Worm (Caenorhabditis elegans) whole organism, L4 larva: Measurements from ENCODE around the gene ctsa-4.1.

Source experiments
- D1046.2 ChIP-seq: fragments of 200-800 bp; sonication (Bioruptor generic); IDR thresholded peaks from 2 replicates; pipeline ENCODE4 v1.3.6; 2022; ENCODE audit warnings: missing genetic modification characterization, missing compliant biosample characterization
- F37D6.2 ChIP-seq: sonication (generic microtip); optimal IDR thresholded peaks from 2 replicates; lab custom pipeline; 2016; ENCODE audit warnings: mild to moderate bottlenecking, missing genetic modification characterization, missing compliant biosample characterization
- F44E2.7 ChIP-seq: fragments of 200-800 bp; sonication (Bioruptor generic); IDR thresholded peaks from 2 replicates; pipeline ENCODE4 v2.1.2; 2022; ENCODE audit warnings: missing genetic modification characterization, missing compliant biosample characterization
- R02D3.7 ChIP-seq: fragments of 150-350 bp; sonication (generic microtip); optimal IDR thresholded peaks from 3 replicates; lab custom pipeline; 2014; ENCODE audit warnings: missing biosample characterization, missing genetic modification characterization
- T20F7.1 ChIP-seq: fragments of 200-800 bp; sonication (Bioruptor generic); optimal IDR thresholded peaks from 2 replicates; lab custom pipeline; 2018; ENCODE audit warnings: mild to moderate bottlenecking, missing genetic modification characterization, missing compliant biosample characterization
- T26A8.4 ChIP-seq: fragments of 200-800 bp; sonication (Bioruptor generic); IDR thresholded peaks from 2 replicates; pipeline ENCODE4 v1.3.6; 2022; ENCODE audit warnings: missing genetic modification characterization, missing compliant biosample characterization
- Y75B8A.6 ChIP-seq: fragments of 200-800 bp; sonication (Bioruptor generic); IDR thresholded peaks from 2 replicates; pipeline ENCODE4 v1.3.6; 2022; ENCODE audit warnings: missing genetic modification reagents, missing genetic modification characterization, missing compliant biosample characterization
- attf-4 ChIP-seq: sonication (generic microtip); optimal IDR thresholded peaks from 3 replicates; lab custom pipeline; 2017; ENCODE audit warnings: missing biosample characterization, missing genetic modification characterization
- ceh-28 ChIP-seq: fragments of 150-350 bp; optimal IDR thresholded peaks from 2 replicates; lab custom pipeline; 2014; ENCODE audit warnings: missing biosample characterization, missing genetic modification reagents, missing genetic modification characterization
- ceh-62 ChIP-seq: sonication (generic microtip); optimal IDR thresholded peaks from 2 replicates; lab custom pipeline; 2017; ENCODE audit warnings: missing biosample characterization, missing genetic modification characterization
- ces-1 ChIP-seq: fragments of 150-350 bp; sonication (generic microtip); optimal IDR thresholded peaks from 4 replicates; lab custom pipeline; 2014; ENCODE audit warnings: missing biosample characterization, missing genetic modification reagents, missing genetic modification characterization
- cey-2 ChIP-seq: sonication (generic microtip); optimal IDR thresholded peaks from 3 replicates; lab custom pipeline; 2017; ENCODE audit warnings: missing genetic modification characterization, mild to moderate bottlenecking, missing compliant biosample characterization, antibody characterized with exemption, borderline replicate concordance; ENCODE audit not compliant: insufficient read depth
- daf-16 ChIP-seq, 3 experiments: sonication (generic microtip); optimal IDR thresholded peaks; 2 replicates each; lab custom pipeline; 2016 to 2017; ENCODE audit warnings: missing genetic modification characterization in 3 of 3, missing genetic modification reagents in 3 of 3, mild to moderate bottlenecking in 2 of 3, missing compliant biosample characterization in 2 of 3, missing biosample characterization in 1 of 3, moderate library complexity in 1 of 3
- dmd-6 ChIP-seq: fragments of 200-800 bp; sonication (Bioruptor generic); IDR thresholded peaks from 2 replicates; pipeline ENCODE4 v1.3.6; 2022; ENCODE audit warnings: missing genetic modification reagents, missing genetic modification characterization, missing compliant biosample characterization
- dmd-8 ChIP-seq: fragments of 200-800 bp; sonication (Bioruptor generic); IDR thresholded peaks from 2 replicates; pipeline ENCODE4 v1.3.6; 2022; ENCODE audit warnings: missing genetic modification characterization, missing compliant biosample characterization
- dve-1 ChIP-seq: sonication (generic microtip); optimal IDR thresholded peaks from 2 replicates; lab custom pipeline; 2017; ENCODE audit warnings: antibody characterized with exemption, mild to moderate bottlenecking, missing genetic modification characterization, missing compliant biosample characterization; ENCODE audit not compliant: insufficient read depth
- egl-27 ChIP-seq: sonication (generic microtip); optimal IDR thresholded peaks from 3 replicates; lab custom pipeline; 2017; ENCODE audit warnings: missing biosample characterization, missing genetic modification reagents, missing genetic modification characterization
- fos-1 ChIP-seq: fragments of 150-350 bp; optimal IDR thresholded peaks from 2 replicates; lab custom pipeline; 2014; ENCODE audit warnings: missing biosample characterization, missing genetic modification characterization
- hlh-11 ChIP-seq: fragments of 200-800 bp; sonication (Bioruptor generic); optimal IDR thresholded peaks from 2 replicates; lab custom pipeline; 2018; ENCODE audit warnings: mild to moderate bottlenecking, missing genetic modification characterization, missing compliant biosample characterization
- hlh-30 ChIP-seq: sonication (generic microtip); optimal IDR thresholded peaks from 2 replicates; lab custom pipeline; 2017; ENCODE audit warnings: antibody characterized with exemption, mild to moderate bottlenecking, missing genetic modification characterization, missing compliant biosample characterization; ENCODE audit not compliant: insufficient read depth
- lin-15B ChIP-seq: fragments of 150-350 bp; sonication (generic microtip); optimal IDR thresholded peaks from 3 replicates; lab custom pipeline; 2014; ENCODE audit warnings: missing biosample characterization, missing genetic modification characterization
- lin-38 ChIP-seq: fragments of 200-800 bp; sonication (Bioruptor generic); IDR thresholded peaks from 2 replicates; pipeline ENCODE4 v1.3.6; 2022; ENCODE audit warnings: missing genetic modification reagents, missing genetic modification characterization, missing compliant biosample characterization
- lir-3 ChIP-seq: sonication (generic microtip); optimal IDR thresholded peaks from 2 replicates; lab custom pipeline; 2016; ENCODE audit warnings: mild to moderate bottlenecking, missing genetic modification characterization, missing compliant biosample characterization
- mxl-2 ChIP-seq: fragments of 200-800 bp; sonication (Bioruptor generic); conservative IDR thresholded peaks from 2 replicates; pipeline ENCODE4 v1.3.6; 2022; ENCODE audit warnings: missing genetic modification reagents, missing genetic modification characterization, missing compliant biosample characterization
- nhr-10 ChIP-seq: fragments of 150-350 bp; optimal IDR thresholded peaks from 2 replicates; lab custom pipeline; 2014; ENCODE audit warnings: missing biosample characterization, missing genetic modification characterization
- nhr-28 ChIP-seq: fragments of 150-350 bp; optimal IDR thresholded peaks from 2 replicates; lab custom pipeline; 2014; ENCODE audit warnings: missing biosample characterization, missing genetic modification characterization
- nhr-48 ChIP-seq: sonication (generic microtip); optimal IDR thresholded peaks from 2 replicates; lab custom pipeline; 2016; ENCODE audit warnings: mild to moderate bottlenecking, missing genetic modification characterization, missing compliant biosample characterization
- nhr-77 ChIP-seq: fragments of 150-350 bp; optimal IDR thresholded peaks from 2 replicates; lab custom pipeline; 2014; ENCODE audit warnings: missing biosample characterization, missing genetic modification characterization
- pha-4 ChIP-seq, 2 experiments: fragments of 150-350 bp in 1 of 2; fragments of 200-800 bp in 1 of 2; sonication (Bioruptor generic) in 1 of 2; IDR thresholded peaks in 1 of 2; optimal IDR thresholded peaks in 1 of 2; 2 replicates each; pipeline versions ENCODE4 v1.3.6 to Lab custom; 2014 to 2022; ENCODE audit warnings: missing genetic modification characterization in 2 of 2, missing genetic modification reagents in 2 of 2, missing biosample characterization in 1 of 2, missing compliant biosample characterization in 1 of 2
- php-3 ChIP-seq: fragments of 200-800 bp; sonication (Bioruptor generic); IDR thresholded peaks from 2 replicates; pipeline ENCODE4 v1.3.6; 2022; ENCODE audit warnings: missing genetic modification reagents, missing genetic modification characterization, missing compliant biosample characterization
- saeg-2 ChIP-seq: fragments of 200-800 bp; sonication (Bioruptor generic); IDR thresholded peaks from 2 replicates; pipeline ENCODE4 v1.3.6; 2022; ENCODE audit warnings: missing genetic modification reagents, missing genetic modification characterization, missing compliant biosample characterization
- sdz-12 ChIP-seq: fragments of 200-800 bp; sonication (Bioruptor generic); optimal IDR thresholded peaks from 2 replicates; lab custom pipeline; 2018; ENCODE audit warnings: mild to moderate bottlenecking, missing genetic modification characterization, missing compliant biosample characterization
- set-16 ChIP-seq: fragments of 200-800 bp; sonication (Bioruptor generic); IDR thresholded peaks from 2 replicates; pipeline ENCODE4 v1.3.6; 2022; ENCODE audit warnings: missing genetic modification reagents, missing genetic modification characterization, missing compliant biosample characterization
- snpc-4 ChIP-seq: fragments of 150-350 bp; optimal IDR thresholded peaks from 2 replicates; lab custom pipeline; 2014; ENCODE audit warnings: missing biosample characterization, missing genetic modification characterization
- spr-1 ChIP-seq: sonication (generic microtip); optimal IDR thresholded peaks from 2 replicates; lab custom pipeline; 2016; ENCODE audit warnings: mild to moderate bottlenecking, missing genetic modification characterization, missing compliant biosample characterization
- spr-3 ChIP-seq: fragments of 200-800 bp; sonication (Bioruptor generic); optimal IDR thresholded peaks from 2 replicates; lab custom pipeline; 2018; ENCODE audit warnings: mild to moderate bottlenecking, missing genetic modification characterization, missing compliant biosample characterization
- tag-97 ChIP-seq: fragments of 200-800 bp; sonication (Bioruptor generic); IDR thresholded peaks from 2 replicates; pipeline ENCODE4 v1.3.6; 2022; ENCODE audit warnings: missing genetic modification characterization, missing compliant biosample characterization
- unc-62 ChIP-seq, 3 experiments: fragments of 150-350 bp in 1 of 3; sonication (generic microtip); optimal IDR thresholded peaks in 2 of 3; peaks in 1 of 3; 1 replicate in 1 of 3; 2 replicates in 2 of 3; lab custom pipeline; 2014 to 2017; ENCODE audit warnings: missing biosample characterization in 3 of 3, missing genetic modification characterization in 3 of 3, missing genetic modification reagents in 3 of 3, missing genotype in 1 of 3
- vab-7 ChIP-seq: fragments of 200-800 bp; sonication (Bioruptor generic); IDR thresholded peaks from 2 replicates; pipeline ENCODE4 v1.3.6; 2022; ENCODE audit warnings: missing genetic modification reagents, missing genetic modification characterization, missing compliant biosample characterization
- zfp-2 ChIP-seq: sonication (generic microtip); optimal IDR thresholded peaks from 2 replicates; lab custom pipeline; 2016; ENCODE audit warnings: mild to moderate bottlenecking, missing genetic modification characterization, missing compliant biosample characterization
- zip-2 ChIP-seq: fragments of 150-350 bp; optimal IDR thresholded peaks from 2 replicates; lab custom pipeline; 2014; ENCODE audit warnings: missing biosample characterization, missing genetic modification characterization
- ztf-11 ChIP-seq: fragments of 150-350 bp; optimal IDR thresholded peaks from 2 replicates; lab custom pipeline; 2014; ENCODE audit warnings: missing biosample characterization, missing genetic modification characterization

ctsa-4.1 gene

ce11 chrII:6370110-6370509, 3.3 kb downstream of the ctsa-4.1 start (continued):
- TF ChIP-seq mxl-2 (GFP tag; lab: Robert Waterston, UW) (no peak), hlh-11 (tag; lab: Kevin White, UChicago) (peak; percentile 89), Y75B8A.6 (no peak), R02D3.7 (tag; lab: Kevin White, UChicago) (no peak), lin-15B (tag; lab: Kevin White, UChicago) (peak; percentile 27), nhr-77 (peak; percentile 74), ceh-62 (tag; lab: Kevin White, UChicago) (no peak), egl-27 (tag; lab: Kevin White, UChicago) (no peak), cey-2 (tag; lab: Kevin White, UChicago) (no peak), tag-97 (GFP tag; lab: Robert Waterston, UW) (no peak), fos-1 (tag; lab: Kevin White, UChicago) (no peak), php-3 (GFP tag; lab: Robert Waterston, UW) (no peak), spr-3 (GFP tag; lab: Kevin White, UChicago) (peak; percentile 24), lir-3 (tag; lab: Kevin White, UChicago) (no peak)

DNA sequence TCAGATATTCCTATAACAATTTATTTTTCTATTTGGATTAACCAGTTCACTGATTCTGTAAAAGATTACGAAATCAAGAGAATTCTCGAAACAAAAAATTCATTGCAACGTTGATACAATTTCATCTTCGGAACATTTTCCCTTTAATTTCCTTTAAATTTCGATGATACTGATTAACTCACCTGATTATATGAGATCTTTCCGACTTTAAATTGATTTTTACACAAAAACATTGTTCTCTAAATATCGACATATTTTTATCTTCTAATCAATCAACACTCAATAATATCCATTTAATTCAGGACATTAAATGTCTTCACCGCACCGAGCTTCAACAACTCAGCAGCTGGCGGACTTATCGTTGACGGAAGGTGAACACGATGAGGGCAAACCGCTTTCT, 4.2 kb downstream of the ctsa-4.1 start, which contains the start of gene lin-23:
lin-23 (plus strand) TSS at position 301 of the 400 bp plus-strand sequence.
- TF ChIP-seq T26A8.4 (no peak), unc-62 (GFP tag; optimal IDR thresholded peaks at IDR 0.05 in 1 of 2; lab: Kevin White, UChicago) (peak in 1 of 2 experiments; percentile 70), unc-62 (tag; optimal IDR thresholded peaks at IDR 0.05; lab: Kevin White, UChicago) (no peak)

- TF ChIP-seq nhr-10, result no peak
- no peak for TF ChIP-seq snpc-4
- peak; percentile 56 for TF ChIP-seq set-16 (GFP tag; lab: Robert Waterston, UW)
- TF ChIP-seq pha-4 (GFP tag; IDR thresholded peaks at IDR 0.05; lab: Robert Waterston, UW), result 0 out of 2 replicates have a peak, but pooled peaks have one; percentile 8
- no peak for TF ChIP-seq pha-4 (tag; optimal IDR thresholded peaks at IDR 0.05; lab: Kevin White, UChicago)
- TF ChIP-seq ces-1 (GFP tag; lab: Kevin White, UChicago), result no peak
- no peak for TF ChIP-seq F44E2.7
- no peak for TF ChIP-seq ceh-28 (tag; lab: Kevin White, UChicago)
- TF ChIP-seq spr-1 (tag; lab: Kevin White, UChicago), result no peak
- TF ChIP-seq D1046.2 (GFP tag; lab: Robert Waterston, UW), result no peak
- TF ChIP-seq F37D6.2 (tag; lab: Kevin White, UChicago), result no peak
- no peak for TF ChIP-seq vab-7
- TF ChIP-seq attf-4 (tag; lab: Kevin White, UChicago), result no peak
- TF ChIP-seq zfp-2 (tag; lab: Kevin White, UChicago), result no peak
- TF ChIP-seq cey-2 (tag; lab: Kevin White, UChicago), result no peak
- TF ChIP-seq, all 104 proteins: peak for 2
These were observed 6.6 kb downstream of the ctsa-4.1 start for ce11 chrII:6373361-6373760.

DNA sequence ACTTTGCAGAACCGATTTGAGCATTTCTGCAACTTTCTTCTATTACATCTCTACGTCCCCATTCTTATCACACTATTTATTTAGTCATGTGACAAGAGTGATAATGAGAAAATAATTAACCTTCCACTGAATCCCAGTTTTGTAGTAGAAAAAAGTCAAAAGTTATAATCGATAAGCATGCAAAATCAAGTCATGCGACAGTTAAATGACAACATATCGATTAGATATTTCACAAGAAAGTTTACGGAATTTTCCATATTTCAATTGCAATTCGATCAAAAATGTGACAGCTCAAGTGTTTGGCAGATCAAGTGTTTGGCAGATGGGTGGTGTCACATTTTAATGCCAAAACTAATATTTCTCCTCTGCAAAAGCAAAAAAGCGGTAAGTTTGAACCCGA, 7.8 kb downstream of the ctsa-4.1 start:
- no peak for TF ChIP-seq dmd-8 (GFP tag; lab: Robert Waterston, UW)
- no peak for TF ChIP-seq daf-16 (GFP tag; optimal IDR thresholded peaks at IDR 0.05; lab: Kevin White, UChicago)
- peak; percentile 52 for TF ChIP-seq daf-16 (tag; optimal IDR thresholded peaks at IDR 0.05; lab: Kevin White, UChicago)
- no peak for TF ChIP-seq vab-7
- no peak for TF ChIP-seq saeg-2 (GFP tag; lab: Robert Waterston, UW)
- peak; percentile 31 for TF ChIP-seq lin-38 (GFP tag; lab: Robert Waterston, UW)
- TF ChIP-seq nhr-48 (tag; lab: Kevin White, UChicago), result peak; percentile 49
- TF ChIP-seq hlh-11 (tag; lab: Kevin White, UChicago), result peak; percentile 38
- TF ChIP-seq ztf-11, result no peak
- peak; percentile 73 for TF ChIP-seq hlh-30 (tag; lab: Kevin White, UChicago)
- no peak for TF ChIP-seq R02D3.7 (tag; lab: Kevin White, UChicago)
- peak; percentile 62 for TF ChIP-seq T20F7.1
- TF ChIP-seq dve-1 (tag; lab: Kevin White, UChicago), result peak; percentile 72
- no peak for TF ChIP-seq sdz-12 (GFP tag; lab: Kevin White, UChicago)
- peak; percentile 65 for TF ChIP-seq dmd-6 (GFP tag; lab: Robert Waterston, UW)
- peak; percentile 40 for TF ChIP-seq nhr-28 (tag; lab: Kevin White, UChicago)
- TF ChIP-seq zip-2, result no peak
